Fruit fly (Drosophila melanogaster): Measurements from ENCODE around the gene CG4849.

Gene CG4849

dm6 chr3R:27948421-27948906 is 14.8 kb upstream of the CG4849 start, which contains the start of gene Gp93 (continued):
- TF ChIP-seq bcd (GFP tag; optimal IDR thresholded peaks at IDR 0.05) (peak; percentile 38), CG12236 (GFP tag; optimal IDR thresholded peaks at IDR 0.05) (no peak), CG14860 (GFP tag; IDR thresholded peaks at IDR 0.05; ENCODE audit: partially characterized antibody) (no peak), CG10654 (GFP tag; optimal IDR thresholded peaks at IDR 0.05) (no peak), CG2129 (GFP tag; IDR thresholded peaks at IDR 0.05; ENCODE audit: partially characterized antibody) (no peak), cad (GFP tag; optimal IDR thresholded peaks at IDR 0.05) (no peak), CG10209 (GFP tag; optimal IDR thresholded peaks at IDR 0.05) (no peak), ara (GFP tag; IDR thresholded peaks at IDR 0.05) (peak; percentile 68), Max (GFP tag; optimal IDR thresholded peaks at IDR 0.05) (no peak), CG15479 (GFP tag; optimal IDR thresholded peaks at IDR 0.05) (no peak), Stat92E (GFP tag; optimal IDR thresholded peaks at IDR 0.05) (no peak), CG3407 (GFP tag; optimal IDR thresholded peaks at IDR 0.05) (no peak), so (GFP tag; IDR thresholded peaks at IDR 0.05) (peak; percentile 44; the same call in 1 of the 3 replicates), sd (tag; optimal IDR thresholded peaks at IDR 0.05) (peak; percentile 82), nau (GFP tag; optimal IDR thresholded peaks at IDR 0.05) (no peak), CG3726 (GFP tag; IDR thresholded peaks at IDR 0.05) (no peak), chif (GFP tag; optimal IDR thresholded peaks at IDR 0.05) (peak; percentile 28 to 36), ato (GFP tag; IDR thresholded peaks at IDR 0.05; ENCODE audit: partially characterized antibody) (peak; percentile 50; the same call in 1 of the 2 replicates), CG16779 (GFP tag; IDR thresholded peaks at IDR 0.05) (no peak), pnt (GFP tag; optimal IDR thresholded peaks at IDR 0.05) (no peak), CG31441 (GFP tag; IDR thresholded peaks at IDR 0.05) (no peak; the same call in 1 of the 2 replicates), CG15269 (tag; optimal IDR thresholded peaks at IDR 0.05) (no peak), fd96Cb (tag; optimal IDR thresholded peaks at IDR 0.05) (peak; percentile 45), GATAe (GFP tag; conservative IDR thresholded peaks at IDR 0.05) (no peak), CG31365 (tag; optimal IDR thresholded peaks at IDR 0.05) (no peak), Bdp1 (GFP tag; optimal IDR thresholded peaks at IDR 0.05) (no peak), fd102C (GFP tag; optimal IDR thresholded peaks at IDR 0.05) (no peak), CG10979 (tag; optimal IDR thresholded peaks at IDR 0.05) (peak; percentile 22), CG3281 (GFP tag; optimal IDR thresholded peaks at IDR 0.05) (peak; percentile 48), CG17359 (tag; optimal IDR thresholded peaks at IDR 0.05) (peak; percentile 47), CG4730 (GFP tag; IDR thresholded peaks at IDR 0.05) (no peak), CG17612 (GFP tag; IDR thresholded peaks at IDR 0.05) (peak; percentile 48; the same call in 1 of the 2 replicates), Nf-YB (GFP tag; optimal IDR thresholded peaks at IDR 0.05) (peak; percentile 16), CG1832 (GFP tag; optimal IDR thresholded peaks at IDR 0.05) (no peak), CG2875 (GFP tag; optimal IDR thresholded peaks at IDR 0.05) (peak; percentile 18), Dfd (GFP tag; optimal IDR thresholded peaks at IDR 0.05) (no peak), CG17802 (tag; optimal IDR thresholded peaks at IDR 0.05) (no peak), CG18011 (GFP tag; optimal IDR thresholded peaks at IDR 0.05) (peak; percentile 12), lbe (GFP tag; optimal IDR thresholded peaks at IDR 0.05) (peak; percentile 30), Spps (tag; optimal IDR thresholded peaks at IDR 0.05) (peak; percentile 8), Deaf1 (tag; optimal IDR thresholded peaks at IDR 0.05) (no peak), CG17568 (GFP tag; optimal IDR thresholded peaks at IDR 0.05) (no peak), CG11456 (GFP tag; IDR thresholded peaks at IDR 0.05) (0 out of 3 replicates have a peak, but pooled peaks have one; percentile 43), CG11695 (GFP tag; IDR thresholded peaks at IDR 0.05) (0 out of 3 replicates have a peak, but pooled peaks have one; percentile 15), psq (GFP tag; optimal IDR thresholded peaks at IDR 0.05) (no peak), klu (GFP tag; IDR thresholded peaks at IDR 0.05) (peak; percentile 19; the same call in 1 of the 2 replicates), otp (GFP tag; IDR thresholded peaks at IDR 0.05) (0 out of 3 replicates have a peak, but pooled peaks have one; percentile 28), dm (GFP tag; optimal IDR thresholded peaks at IDR 0.05) (peak; percentile 20), stc (GFP tag; IDR thresholded peaks at IDR 0.05) (peak; percentile 40; the same call in 1 of the 2 replicates)
